Fruit fly (Drosophila melanogaster): ENCODE measurements around the gene Non3.
A peak's percentile ranks its signal among the peaks of the same experiment; 100 is the strongest.

Gene Non3

DNA sequence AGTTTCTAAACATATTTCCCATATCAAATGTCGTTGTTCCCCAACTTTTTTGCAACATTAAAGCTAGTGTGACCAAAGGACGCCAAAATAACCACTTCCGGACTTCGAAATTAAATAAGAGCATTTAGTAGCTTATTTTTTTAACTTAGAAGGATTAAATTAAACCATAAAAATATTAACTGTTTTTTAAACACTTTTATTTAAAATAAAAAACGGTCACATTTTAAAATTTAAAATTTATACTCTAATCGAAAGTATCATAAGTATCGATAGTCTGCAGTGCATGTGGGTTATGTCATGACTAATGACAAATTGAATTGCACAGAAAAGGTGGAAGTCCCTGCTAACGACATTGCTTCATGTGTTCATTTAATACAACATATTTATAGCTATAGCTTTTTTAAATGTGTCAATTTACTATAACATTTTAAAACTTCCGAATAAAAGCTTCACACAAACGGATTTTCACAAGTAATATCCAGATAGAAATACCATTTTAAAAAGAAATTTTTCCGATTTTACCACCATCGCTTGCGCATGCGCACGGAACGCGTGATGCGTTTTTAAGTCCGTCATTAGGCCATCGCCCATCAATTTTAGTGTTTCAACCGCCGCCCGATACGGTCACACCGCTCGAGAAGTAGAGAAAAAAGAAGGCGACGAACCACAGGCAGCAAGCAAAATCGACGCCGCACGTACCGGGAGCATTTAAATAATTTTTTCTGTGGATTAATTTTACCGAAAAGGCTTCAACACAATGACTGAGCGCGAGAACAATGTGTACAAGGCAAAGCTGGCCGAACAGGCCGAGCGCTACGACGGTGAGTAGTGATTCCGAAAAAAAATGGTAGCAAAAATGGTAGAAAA is 18.8 kb downstream of the Non3 start, which contains the start of the genes CG7156 and 14-3-3epsilon:
CG7156 (minus strand) TSS at position 71 of the 867 bp plus-strand sequence.
14-3-3epsilon (plus strand) TSS at position 443 of the 867 bp plus-strand sequence.
- TF ChIP-seq dmrt93B (GFP tag; optimal IDR thresholded peaks at IDR 0.05): peak; percentile 17
- TF ChIP-seq Hnf4 (GFP tag; optimal IDR thresholded peaks at IDR 0.05): no peak
- TF ChIP-seq HLH106 (tag; optimal IDR thresholded peaks at IDR 0.05): peak; percentile 25
- TF ChIP-seq usp (GFP tag; optimal IDR thresholded peaks at IDR 0.05): no peak
- peak; percentile 30 for TF ChIP-seq sv (GFP tag; optimal IDR thresholded peaks at IDR 0.05)
- TF ChIP-seq Sp1 (GFP tag; optimal IDR thresholded peaks at IDR 0.05): peak; percentile 42
- TF ChIP-seq N (GFP tag; optimal IDR thresholded peaks at IDR 0.05): no peak
- no peak for TF ChIP-seq lola (GFP tag; optimal IDR thresholded peaks at IDR 0.05)
- TF ChIP-seq Rel (GFP tag; optimal IDR thresholded peaks at IDR 0.05): no peak
- TF ChIP-seq Rel (tag; optimal IDR thresholded peaks at IDR 0.05): peak; percentile 94
- no peak for TF ChIP-seq brk (GFP tag; optimal IDR thresholded peaks at IDR 0.05)
- TF ChIP-seq sage (GFP tag; optimal IDR thresholded peaks at IDR 0.05): no peak
- peak; percentile 29 for TF ChIP-seq h (GFP tag; optimal IDR thresholded peaks at IDR 0.05)
- no peak for TF ChIP-seq CrebA (GFP tag; optimal IDR thresholded peaks at IDR 0.05; ENCODE audit: borderline replicate concordance)
- TF ChIP-seq Dif (GFP tag; optimal IDR thresholded peaks at IDR 0.05; ENCODE audit: partially characterized antibody): peak; percentile 71
- TF ChIP-seq rgr (GFP tag; optimal IDR thresholded peaks at IDR 0.05): peak; percentile 5
- TF ChIP-seq tai (GFP tag; optimal IDR thresholded peaks at IDR 0.05): no peak
- TF ChIP-seq psq (GFP tag; optimal IDR thresholded peaks at IDR 0.05): no peak
- peak; percentile 2 for TF ChIP-seq woc (GFP tag; optimal IDR thresholded peaks at IDR 0.05)
- peak; percentile 21 for TF ChIP-seq ey (GFP tag; optimal IDR thresholded peaks at IDR 0.05)
- TF ChIP-seq dl (GFP tag; optimal IDR thresholded peaks at IDR 0.05; ENCODE audit: insufficient read depth in 1 of 2, partially characterized antibody in 2 of 2): no peak
- TF ChIP-seq CG32264 (GFP tag; optimal IDR thresholded peaks at IDR 0.05): no peak
- TF ChIP-seq jim (GFP tag; optimal IDR thresholded peaks at IDR 0.05): peak; percentile 64
- no peak for TF ChIP-seq pan (optimal IDR thresholded peaks at IDR 0.05)
- TF ChIP-seq Myc (optimal IDR thresholded peaks at IDR 0.05): peak; percentile 70
- no peak for TF ChIP-seq GATAd (GFP tag; optimal IDR thresholded peaks at IDR 0.05)
- TF ChIP-seq dsf (GFP tag; optimal IDR thresholded peaks at IDR 0.05; ENCODE audit: borderline replicate concordance): no peak
- TF ChIP-seq br (GFP tag; optimal IDR thresholded peaks at IDR 0.05): no peak
- TF ChIP-seq OdsH (GFP tag; optimal IDR thresholded peaks at IDR 0.05): peak; percentile 37
- TF ChIP-seq Hr83 (GFP tag; optimal IDR thresholded peaks at IDR 0.05; ENCODE audit: poor library complexity, severe bottlenecking): peak; percentile 22
- TF ChIP-seq Abd-B (GFP tag; optimal IDR thresholded peaks at IDR 0.05): no peak
- peak; percentile 39 for TF ChIP-seq Jra (GFP tag; optimal IDR thresholded peaks at IDR 0.05)
- no peak for TF ChIP-seq CG9705 (GFP tag; optimal IDR thresholded peaks at IDR 0.05)
- peak in 1 of 2 experiments; percentile 46 for TF ChIP-seq foxo (GFP tag; optimal IDR thresholded peaks at IDR 0.05)
- no peak for TF ChIP-seq Mio (GFP tag; optimal IDR thresholded peaks at IDR 0.05)
- TF ChIP-seq Dfd (GFP tag; optimal IDR thresholded peaks at IDR 0.05): no peak
- TF ChIP-seq fru (GFP tag; optimal IDR thresholded peaks at IDR 0.05): peak; percentile 28
- TF ChIP-seq Vsx2 (GFP tag; optimal IDR thresholded peaks at IDR 0.05; ENCODE audit: partially characterized antibody): peak; percentile 87
- TF ChIP-seq Hr78 (GFP tag; optimal IDR thresholded peaks at IDR 0.05): no peak

- TF ChIP-seq psq (GFP tag; optimal IDR thresholded peaks at IDR 0.05) (peak; percentile 84), tai (GFP tag; optimal IDR thresholded peaks at IDR 0.05) (no peak), Dif (GFP tag; optimal IDR thresholded peaks at IDR 0.05; ENCODE audit: partially characterized antibody) (peak; percentile 27)
These were observed 19.5 kb downstream of the Non3 start for dm6 chr3R:18243000-18243399.

Measured in whole organism, wandering third instar larva.